Fruit fly (Drosophila melanogaster): ENCODE measurements around the gene CG5885.

The CG5885 gene

dm6 chr2L:9897296-9897695 is 20.8 kb downstream of the CG5885 start, which contains the start of gene RpS2:
Gene RpS2, minus strand, starts transcription at chr2L:9897552.
- TF ChIP-seq gsb (GFP tag; IDR thresholded peaks at IDR 0.05) (no peak), CG12104 (GFP tag; optimal IDR thresholded peaks at IDR 0.05) (no peak), ato (GFP tag; IDR thresholded peaks at IDR 0.05; ENCODE audit: partially characterized antibody) (peak; percentile 98), CG10267 (tag; optimal IDR thresholded peaks at IDR 0.05) (peak; percentile 65), Camta (GFP tag; optimal IDR thresholded peaks at IDR 0.05) (no peak), Fer1 (GFP tag; optimal IDR thresholded peaks at IDR 0.05) (peak; percentile 52), zfh1 (GFP tag; IDR thresholded peaks at IDR 0.05) (no peak), CG4360 (GFP tag; IDR thresholded peaks at IDR 0.05) (no peak), trh (GFP tag; optimal IDR thresholded peaks at IDR 0.05) (no peak), CG17328 (GFP tag; IDR thresholded peaks at IDR 0.05) (peak; percentile 60), pum (GFP tag; optimal IDR thresholded peaks at IDR 0.05) (no peak), ham (GFP tag; IDR thresholded peaks at IDR 0.05) (no peak), CG9817 (tag; optimal IDR thresholded peaks at IDR 0.05) (peak; percentile 23), B-H1 (GFP tag; IDR thresholded peaks at IDR 0.05) (no peak), Trl (optimal IDR thresholded peaks at IDR 0.05) (no peak), Trl (GFP tag; optimal IDR thresholded peaks at IDR 0.05) (peak; percentile 11), H15 (GFP tag; IDR thresholded peaks at IDR 0.05) (no peak), CG2712 (tag; optimal IDR thresholded peaks at IDR 0.05) (no peak), CG4707 (GFP tag; optimal IDR thresholded peaks at IDR 0.05) (peak; percentile 43), sr (GFP tag; IDR thresholded peaks at IDR 0.05) (peak; percentile 22; the same call in 1 of the 3 replicates), knrl (GFP tag; IDR thresholded peaks at IDR 0.05; ENCODE audit: partially characterized antibody) (peak; percentile 99), bbx (GFP tag; IDR thresholded peaks at IDR 0.05; ENCODE audit: partially characterized antibody) (peak; percentile 100), Deaf1 (tag; optimal IDR thresholded peaks at IDR 0.05) (no peak), CG14710 (tag; optimal IDR thresholded peaks at IDR 0.05) (peak; percentile 57), CG7987 (GFP tag; optimal IDR thresholded peaks at IDR 0.05) (peak; percentile 68), Hr78 (GFP tag; optimal IDR thresholded peaks at IDR 0.05) (no peak), Opbp (GFP tag; IDR thresholded peaks at IDR 0.05; ENCODE audit: partially characterized antibody) (peak; percentile 100), CG7357 (GFP tag; IDR thresholded peaks at IDR 0.05) (no peak), nau (GFP tag; optimal IDR thresholded peaks at IDR 0.05) (peak; percentile 64), ems (GFP tag; optimal IDR thresholded peaks at IDR 0.05) (no peak), crol (GFP tag; IDR thresholded peaks at IDR 0.05) (no peak), zen (tag; optimal IDR thresholded peaks at IDR 0.05) (peak; percentile 3), CG1024 (GFP tag; IDR thresholded peaks at IDR 0.05) (no peak), sqz (GFP tag; optimal IDR thresholded peaks at IDR 0.05) (peak; percentile 46), Drgx (GFP tag; IDR thresholded peaks at IDR 0.05) (no peak), CG8388 (GFP tag; optimal IDR thresholded peaks at IDR 0.05) (peak; percentile 5), az2 (GFP tag; optimal IDR thresholded peaks at IDR 0.05) (no peak), CG18619 (GFP tag; optimal IDR thresholded peaks at IDR 0.05) (peak; percentile 47), CG17612 (GFP tag; IDR thresholded peaks at IDR 0.05) (no peak), gro (GFP tag; optimal IDR thresholded peaks at IDR 0.05) (peak; percentile 39), Hey (tag; optimal IDR thresholded peaks at IDR 0.05) (no peak), mam (GFP tag; optimal IDR thresholded peaks at IDR 0.05) (no peak), ATbp (GFP tag; optimal IDR thresholded peaks at IDR 0.05) (peak; percentile 31), run (tag; optimal IDR thresholded peaks at IDR 0.05) (no peak), chinmo (GFP tag; IDR thresholded peaks at IDR 0.05; ENCODE audit: partially characterized antibody) (peak; percentile 98), kay (GFP tag; optimal IDR thresholded peaks at IDR 0.05) (no peak), Jarid2 (GFP tag; optimal IDR thresholded peaks at IDR 0.05) (peak; percentile 13), Dbx (GFP tag; IDR thresholded peaks at IDR 0.05) (peak; percentile 75), Hr3 (GFP tag; optimal IDR thresholded peaks at IDR 0.05) (peak; percentile 32), CG7839 (tag; optimal IDR thresholded peaks at IDR 0.05) (peak; percentile 38), wek (GFP tag; optimal IDR thresholded peaks at IDR 0.05) (peak; percentile 59)
